Fruit fly (Drosophila melanogaster) whole organism, embryonic: ENCODE measurements around the gene Tango1.

ENCODE experiments used
- Adf1 ChIP-seq: fragments of 200-800 bp; sonication (Bioruptor generic); IDR thresholded peaks from 2 replicates; pipeline ENCODE4 v1.3.6; 2022; ENCODE audit warnings: missing biosample characterization, missing genetic modification characterization
- Antp ChIP-seq: fragments of 200-800 bp; sonication (Bioruptor generic); optimal IDR thresholded peaks from 3 replicates; lab custom pipeline; 2016; ENCODE audit warnings: missing biosample characterization, missing genetic modification characterization
- Asciz ChIP-seq: fragments of 200-800 bp; sonication (Bioruptor generic); optimal IDR thresholded peaks from 2 replicates; lab custom pipeline; 2017; ENCODE audit warnings: missing biosample characterization, mild to moderate bottlenecking, missing genetic modification characterization, missing genetic modification reagents
- BEAF-32 ChIP-seq: fragments of 200-800 bp; sonication (Bioruptor generic); optimal IDR thresholded peaks from 3 replicates; lab custom pipeline; 2017; ENCODE audit warnings: missing biosample characterization, missing genetic modification characterization, mild to moderate bottlenecking, moderate library complexity, missing genetic modification reagents
- CG10267 ChIP-seq: fragments of 200-800 bp; sonication (Bioruptor generic); optimal IDR thresholded peaks from 2 replicates; lab custom pipeline; 2018; ENCODE audit warnings: missing biosample characterization, mild to moderate bottlenecking, missing genetic modification characterization, moderate library complexity
- CG10274 ChIP-seq: fragments of 200-800 bp; sonication (Bioruptor generic); optimal IDR thresholded peaks from 3 replicates; lab custom pipeline; 2017; ENCODE audit warnings: missing biosample characterization, mild to moderate bottlenecking, missing genetic modification characterization
- CG10431 ChIP-seq: fragments of 200-800 bp; sonication (Bioruptor generic); optimal IDR thresholded peaks from 3 replicates; lab custom pipeline; 2018; ENCODE audit warnings: missing biosample characterization, mild to moderate bottlenecking, missing genetic modification characterization
- CG10565 ChIP-seq: fragments of 200-800 bp; sonication (Bioruptor generic); optimal IDR thresholded peaks from 3 replicates; lab custom pipeline; 2016; ENCODE audit warnings: missing biosample characterization, mild to moderate bottlenecking, missing genetic modification characterization
- CG11247 ChIP-seq: fragments of 200-800 bp; sonication (Bioruptor generic); IDR thresholded peaks from 2 replicates; pipeline ENCODE4 v1.3.6; 2022; ENCODE audit warnings: missing biosample characterization, missing genetic modification characterization
- CG13287 ChIP-seq: fragments of 200-800 bp; sonication (Bioruptor generic); IDR thresholded peaks from 2 replicates; pipeline ENCODE4 v1.3.6; 2022; ENCODE audit warnings: missing biosample characterization, missing genetic modification characterization; ENCODE audit not compliant: partially characterized antibody
- CG14441 ChIP-seq: fragments of 200-800 bp; sonication (Bioruptor generic); IDR thresholded peaks from 2 replicates; pipeline ENCODE4 v1.3.6; 2022; ENCODE audit warnings: missing biosample characterization, missing genetic modification characterization
- CG14965 ChIP-seq: fragments of 200-800 bp; sonication (Bioruptor generic); optimal IDR thresholded peaks from 2 replicates; lab custom pipeline; 2016; ENCODE audit warnings: missing biosample characterization, missing genetic modification characterization, borderline replicate concordance
- CG17186 ChIP-seq: fragments of 200-800 bp; sonication (Bioruptor generic); optimal IDR thresholded peaks from 3 replicates; lab custom pipeline; 2017; ENCODE audit warnings: missing biosample characterization, missing genetic modification reagents, missing genetic modification characterization
- CG2199 ChIP-seq: fragments of 200-800 bp; sonication (Bioruptor generic); IDR thresholded peaks from 3 replicates; pipeline ENCODE4 v1.3.6; 2022; ENCODE audit warnings: missing biosample characterization, missing genetic modification characterization
- CG31441 ChIP-seq: fragments of 200-800 bp; sonication (Bioruptor generic); IDR thresholded peaks from 2 replicates; pipeline ENCODE4 v1.3.6; 2022; ENCODE audit warnings: missing biosample characterization, missing genetic modification characterization
- CG3726 ChIP-seq: fragments of 200-800 bp; sonication (Bioruptor generic); IDR thresholded peaks from 3 replicates; pipeline ENCODE4, ENCODE4 v1.3.6; 2022; ENCODE audit warnings: missing biosample characterization, missing genetic modification characterization
- CG4424 ChIP-seq: fragments of 200-800 bp; sonication (Bioruptor generic); optimal IDR thresholded peaks from 3 replicates; lab custom pipeline; 2016; ENCODE audit warnings: missing biosample characterization, missing genetic modification characterization
- CG5180 ChIP-seq: fragments of 200-800 bp; sonication (Bioruptor generic); optimal IDR thresholded peaks from 3 replicates; lab custom pipeline; 2017; ENCODE audit warnings: missing biosample characterization, missing genetic modification characterization, mild to moderate bottlenecking, moderate library complexity, missing genetic modification reagents
- CG6175 ChIP-seq: fragments of 200-800 bp; sonication (Bioruptor generic); IDR thresholded peaks from 3 replicates; pipeline ENCODE4 v1.3.6; 2022; ENCODE audit warnings: missing biosample characterization, missing genetic modification characterization
- CG6854 ChIP-seq: fragments of 200-800 bp; sonication (Bioruptor generic); optimal IDR thresholded peaks from 3 replicates; lab custom pipeline; 2017; ENCODE audit warnings: missing biosample characterization, mild to moderate bottlenecking, missing genetic modification characterization
- CG8478 ChIP-seq: fragments of >200 bp; optimal IDR thresholded peaks from 2 replicates; lab custom pipeline; 2018
- CG9817 ChIP-seq: fragments of 200-800 bp; sonication (Bioruptor generic); optimal IDR thresholded peaks from 2 replicates; lab custom pipeline; 2018; ENCODE audit warnings: missing biosample characterization, mild to moderate bottlenecking, missing genetic modification characterization, moderate library complexity
- Chrac-16 ChIP-seq: fragments of 200-800 bp; sonication (Bioruptor generic); optimal IDR thresholded peaks from 3 replicates; lab custom pipeline; 2016; ENCODE audit warnings: missing biosample characterization, missing genetic modification characterization
- Dad ChIP-seq: fragments of 200-800 bp; sonication (Bioruptor generic); optimal IDR thresholded peaks from 3 replicates; lab custom pipeline; 2016; ENCODE audit warnings: missing biosample characterization, missing genetic modification characterization
- Dp ChIP-seq: fragments of 200-800 bp; sonication (Bioruptor generic); optimal IDR thresholded peaks from 2 replicates; lab custom pipeline; 2018; ENCODE audit warnings: missing biosample characterization, mild to moderate bottlenecking, missing genetic modification characterization, moderate library complexity
- H2.0 ChIP-seq: fragments of 200-800 bp; sonication (Bioruptor generic); IDR thresholded peaks from 2 replicates; pipeline ENCODE4 v1.3.6; 2022; ENCODE audit warnings: missing biosample characterization, missing genetic modification characterization
- Mad ChIP-seq: fragments of 200-800 bp; sonication (Bioruptor generic); optimal IDR thresholded peaks from 2 replicates; lab custom pipeline; 2016; ENCODE audit warnings: missing biosample characterization, missing genetic modification characterization
- Max ChIP-seq: fragments of 200-800 bp; sonication (Bioruptor generic); optimal IDR thresholded peaks from 2 replicates; lab custom pipeline; 2016; ENCODE audit warnings: missing biosample characterization, mild to moderate bottlenecking, missing genetic modification characterization
- Myb ChIP-seq: fragments of 200-800 bp; sonication (Bioruptor generic); optimal IDR thresholded peaks from 2 replicates; lab custom pipeline; 2016; ENCODE audit warnings: missing biosample characterization, missing genetic modification characterization
- Neu2 ChIP-seq: fragments of 200-800 bp; sonication (Bioruptor generic); optimal IDR thresholded peaks from 3 replicates; lab custom pipeline; 2016; ENCODE audit warnings: missing biosample characterization, missing genetic modification characterization, borderline replicate concordance
- Opbp ChIP-seq: fragments of 200-800 bp; sonication (Bioruptor generic); IDR thresholded peaks from 3 replicates; pipeline ENCODE4 v1.3.6; 2022; ENCODE audit warnings: missing biosample characterization, missing genetic modification characterization; ENCODE audit not compliant: partially characterized antibody
- Pdp1 ChIP-seq, 2 experiments: fragments of 200-800 bp; sonication (Bioruptor generic); optimal IDR thresholded peaks; 3 replicates each; lab custom pipeline; 2016; ENCODE audit warnings: missing biosample characterization in 2 of 2, missing genetic modification characterization in 2 of 2, mild to moderate bottlenecking in 1 of 2, moderate library complexity in 1 of 2
- Sox102F ChIP-seq: fragments of 200-800 bp; sonication (Bioruptor generic); optimal IDR thresholded peaks from 2 replicates; lab custom pipeline; 2018; ENCODE audit warnings: missing biosample characterization, mild to moderate bottlenecking, missing genetic modification characterization, moderate library complexity
- Sry-δ ChIP-seq: fragments of 200-800 bp; sonication (Bioruptor generic); optimal IDR thresholded peaks from 2 replicates; lab custom pipeline; 2016; ENCODE audit warnings: missing biosample characterization, missing genetic modification characterization
- abd-A ChIP-seq: fragments of 200-800 bp; sonication (Bioruptor generic); optimal IDR thresholded peaks from 3 replicates; lab custom pipeline; 2019; ENCODE audit warnings: missing biosample characterization, mild to moderate bottlenecking, missing genetic modification characterization, moderate library complexity
- chn ChIP-seq: fragments of 200-800 bp; sonication (Bioruptor generic); optimal IDR thresholded peaks from 2 replicates; lab custom pipeline; 2016; ENCODE audit warnings: missing biosample characterization, missing genetic modification characterization
- da ChIP-seq: fragments of 200-800 bp; sonication (Bioruptor generic); optimal IDR thresholded peaks from 2 replicates; lab custom pipeline; 2016; ENCODE audit warnings: missing biosample characterization, missing genetic modification characterization
- insv ChIP-seq, 2 experiments: fragments of 200-800 bp; sonication (Bioruptor generic); optimal IDR thresholded peaks; 3 replicates each; lab custom pipeline; 2016 to 2018; ENCODE audit warnings: missing biosample characterization in 2 of 2, missing genetic modification characterization in 2 of 2
- inv ChIP-seq: fragments of 200-800 bp; sonication (Bioruptor generic); IDR thresholded peaks from 2 replicates; pipeline ENCODE4 v1.3.6; 2022; ENCODE audit warnings: missing biosample characterization, missing genetic modification characterization; ENCODE audit not compliant: partially characterized antibody
- klu ChIP-seq: fragments of 200-800 bp; sonication (Bioruptor generic); IDR thresholded peaks from 2 replicates; pipeline ENCODE4 v1.3.6; 2022; ENCODE audit warnings: missing biosample characterization, missing genetic modification characterization
- nau ChIP-seq: fragments of 200-800 bp; sonication (Bioruptor generic); optimal IDR thresholded peaks from 3 replicates; lab custom pipeline; 2017; ENCODE audit warnings: missing biosample characterization, mild to moderate bottlenecking, missing genetic modification characterization, missing genetic modification reagents
- nom ChIP-seq: fragments of 200-800 bp; sonication (Bioruptor generic); optimal IDR thresholded peaks from 2 replicates; lab custom pipeline; 2017; ENCODE audit warnings: missing biosample characterization, missing genetic modification characterization, mild to moderate bottlenecking, moderate library complexity, missing genetic modification reagents
- pita ChIP-seq: fragments of 200-800 bp; sonication (Bioruptor generic); optimal IDR thresholded peaks from 2 replicates; lab custom pipeline; 2017; ENCODE audit warnings: missing biosample characterization, mild to moderate bottlenecking, missing genetic modification characterization
- pzg ChIP-seq: fragments of 200-800 bp; sonication (Bioruptor generic); optimal IDR thresholded peaks from 3 replicates; lab custom pipeline; 2018; ENCODE audit warnings: missing biosample characterization, mild to moderate bottlenecking, missing genetic modification characterization, moderate library complexity
- salm ChIP-seq: fragments of 200-800 bp; sonication (Bioruptor generic); optimal IDR thresholded peaks from 2 replicates; lab custom pipeline; 2018; ENCODE audit warnings: missing biosample characterization, mild to moderate bottlenecking, missing genetic modification characterization
- slou ChIP-seq: fragments of 200-800 bp; sonication (Bioruptor generic); optimal IDR thresholded peaks from 3 replicates; lab custom pipeline; 2016; ENCODE audit warnings: missing biosample characterization, missing genetic modification characterization
- sob ChIP-seq: fragments of 200-800 bp; sonication (Bioruptor generic); IDR thresholded peaks from 2 replicates; pipeline ENCODE4 v1.3.6; 2022; ENCODE audit warnings: missing biosample characterization, missing genetic modification characterization
- sqz ChIP-seq: fragments of 200-800 bp; sonication (Bioruptor generic); optimal IDR thresholded peaks from 3 replicates; lab custom pipeline; 2018; ENCODE audit warnings: missing biosample characterization, mild to moderate bottlenecking, missing genetic modification characterization
- trem ChIP-seq: fragments of 200-800 bp; optimal IDR thresholded peaks from 3 replicates; lab custom pipeline; 2019; ENCODE audit warnings: missing biosample characterization, mild to moderate bottlenecking, missing genetic modification characterization, moderate library complexity
- yki ChIP-seq: fragments of >200 bp; optimal IDR thresholded peaks from 3 replicates; lab custom pipeline; 2018

Tango1 gene

DNA sequence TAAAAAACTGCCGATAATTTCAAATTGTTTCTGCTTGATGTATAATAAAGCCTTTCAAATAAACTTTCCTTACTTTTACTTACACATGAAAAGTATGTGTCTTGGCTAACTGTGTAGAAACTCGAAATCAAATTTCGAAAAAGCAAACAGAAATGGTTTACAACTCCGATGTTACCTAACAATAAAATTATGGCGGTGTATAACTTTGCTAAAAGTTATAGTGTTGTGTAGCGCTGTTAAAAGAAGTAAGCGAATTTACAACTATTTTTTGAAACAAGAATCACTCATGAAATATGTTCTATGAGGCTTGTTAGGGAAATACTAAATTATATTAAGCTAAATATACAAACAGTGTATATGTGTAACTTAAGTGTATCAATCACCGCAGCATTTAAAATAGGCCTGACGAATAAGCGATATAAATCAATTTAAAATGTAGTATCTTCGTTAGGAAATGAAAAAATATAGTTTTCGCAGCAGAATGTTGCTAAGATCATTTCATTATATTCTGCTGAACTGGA lies 26.5 kb upstream of the Tango1 start, which contains the start of gene CG34345 (continued):
- TF ChIP-seq chn (GFP tag; lab: Kevin White, UChicago): no peak
- no peak for TF ChIP-seq H2.0
- TF ChIP-seq Adf1 (GFP tag; lab: Robert Waterston, UW): no peak
- TF ChIP-seq da: no peak
- no peak for TF ChIP-seq CG14965
- TF ChIP-seq Opbp (GFP tag; lab: Robert Waterston, UW): peak; percentile 76; the same call in 2 of the 3 replicates
- TF ChIP-seq pita (GFP tag; lab: Kevin White, UChicago): peak; percentile 90
- TF ChIP-seq insv (GFP tag; optimal IDR thresholded peaks at IDR 0.05; lab: Kevin White, UChicago): peak in 1 of 2 experiments; percentile 8
- peak; percentile 28; the same call in 1 of the 2 replicates for TF ChIP-seq klu (GFP tag; lab: Robert Waterston, UW)
- no peak for TF ChIP-seq Sox102F (GFP tag; lab: Kevin White, UChicago)
- TF ChIP-seq pzg: peak; percentile 43
- TF ChIP-seq CG10431 (GFP tag; lab: Kevin White, UChicago): no peak
- no peak for TF ChIP-seq Max (GFP tag; lab: Kevin White, UChicago)
- TF ChIP-seq yki (lab: Kevin White, UChicago): no peak
- TF ChIP-seq CG5180 (GFP tag; lab: Kevin White, UChicago): no peak
- no peak for TF ChIP-seq CG31441 (GFP tag; lab: Robert Waterston, UW)
- no peak for TF ChIP-seq CG14441 (GFP tag; lab: Robert Waterston, UW)
- TF ChIP-seq CG10267 (tag; lab: Kevin White, UChicago): peak; percentile 91
- peak; percentile 62 for TF ChIP-seq trem (tag; lab: Kevin White, UChicago)
- TF ChIP-seq CG6854 (GFP tag; lab: Kevin White, UChicago): no peak
- TF ChIP-seq CG10274 (GFP tag; lab: Kevin White, UChicago): no peak
- TF ChIP-seq Sry-δ: peak; percentile 31
- no peak for TF ChIP-seq CG3726
- TF ChIP-seq inv (GFP tag; lab: Robert Waterston, UW): 0 out of 2 replicates have a peak, but pooled peaks have one; percentile 15
- TF ChIP-seq Antp (GFP tag; lab: Kevin White, UChicago): no peak
- no peak for TF ChIP-seq nom (GFP tag; lab: Kevin White, UChicago)
- TF ChIP-seq Chrac-16 (GFP tag; lab: Kevin White, UChicago): peak; percentile 9
- TF ChIP-seq sob (GFP tag; lab: Robert Waterston, UW): peak; percentile 41; the same call in 1 of the 2 replicates
- TF ChIP-seq CG2199 (GFP tag; lab: Robert Waterston, UW): 0 out of 3 replicates have a peak, but pooled peaks have one; percentile 8
- no peak for TF ChIP-seq CG17186 (GFP tag; lab: Kevin White, UChicago)
- TF ChIP-seq CG10565 (GFP tag; lab: Kevin White, UChicago): no peak
- no peak for TF ChIP-seq sqz (GFP tag; lab: Kevin White, UChicago)
- TF ChIP-seq CG11247 (GFP tag; lab: Robert Waterston, UW): no peak
- no peak for TF ChIP-seq Neu2 (GFP tag; lab: Kevin White, UChicago)
- no peak for TF ChIP-seq slou (GFP tag; lab: Kevin White, UChicago)
- no peak for TF ChIP-seq Dad (GFP tag; lab: Kevin White, UChicago)
- peak; percentile 89 for TF ChIP-seq CG13287 (GFP tag; lab: Robert Waterston, UW)
- peak; percentile 81 for TF ChIP-seq Myb (GFP tag; lab: Kevin White, UChicago)
- no peak for TF ChIP-seq Asciz (GFP tag; lab: Kevin White, UChicago)
- TF ChIP-seq abd-A: no peak
- no peak for TF ChIP-seq Mad (GFP tag; lab: Kevin White, UChicago)
- TF ChIP-seq CG9817: peak; percentile 4
- peak; percentile 6 for TF ChIP-seq CG4424 (GFP tag; lab: Kevin White, UChicago)
- TF ChIP-seq nau (GFP tag; lab: Kevin White, UChicago): no peak
- peak; percentile 55 for TF ChIP-seq Dp (GFP tag; lab: Kevin White, UChicago)
- no peak for TF ChIP-seq CG6175 (GFP tag; lab: Robert Waterston, UW)
- TF ChIP-seq Pdp1 (GFP tag; optimal IDR thresholded peaks at IDR 0.05; lab: Kevin White, UChicago): peak in 1 of 2 experiments; percentile 97
- peak; percentile 10 for TF ChIP-seq BEAF-32
- TF ChIP-seq CG8478: no peak
- no peak for TF ChIP-seq salm (tag; lab: Kevin White, UChicago)
